Worm (Caenorhabditis elegans): ENCODE results near the gene srsx-35.
A peak's percentile ranks its signal among the peaks of the same experiment; 100 is the strongest.

Gene srsx-35

ce11 chrV:20670625-20671024 is 10.6 kb upstream of the srsx-35 start:
- TF ChIP-seq nfya-1 (tag; optimal IDR thresholded peaks at IDR 0.05; ENCODE audit: insufficient read depth) (no peak), nhr-76 (tag; optimal IDR thresholded peaks at IDR 0.05) (no peak), ceh-16 (tag; optimal IDR thresholded peaks at IDR 0.05) (no peak), mml-1 (tag; optimal IDR thresholded peaks at IDR 0.05) (no peak), lin-15B (tag; optimal IDR thresholded peaks at IDR 0.05) (no peak), nhr-43 (tag; optimal IDR thresholded peaks at IDR 0.05; ENCODE audit: poor library complexity, severe bottlenecking) (no peak), egl-5 (tag; optimal IDR thresholded peaks at IDR 0.05) (no peak), ztf-11 (tag; optimal IDR thresholded peaks at IDR 0.05) (no peak), nhr-77 (tag; optimal IDR thresholded peaks at IDR 0.05) (no peak), ceh-9 (tag; optimal IDR thresholded peaks at IDR 0.05) (no peak), ZK546.5 (tag; optimal IDR thresholded peaks at IDR 0.05) (no peak), egl-27 (tag; optimal IDR thresholded peaks at IDR 0.05) (no peak)

- TF ChIP-seq mml-1 (tag; optimal IDR thresholded peaks at IDR 0.05) (no peak), jun-1 (tag; optimal IDR thresholded peaks at IDR 0.05) (no peak), nhr-43 (tag; optimal IDR thresholded peaks at IDR 0.05; ENCODE audit: poor library complexity, severe bottlenecking) (no peak)
Observed at ce11 chrV:20680189-20680588, 1.0 kb upstream of the srsx-35 start.

DNA sequence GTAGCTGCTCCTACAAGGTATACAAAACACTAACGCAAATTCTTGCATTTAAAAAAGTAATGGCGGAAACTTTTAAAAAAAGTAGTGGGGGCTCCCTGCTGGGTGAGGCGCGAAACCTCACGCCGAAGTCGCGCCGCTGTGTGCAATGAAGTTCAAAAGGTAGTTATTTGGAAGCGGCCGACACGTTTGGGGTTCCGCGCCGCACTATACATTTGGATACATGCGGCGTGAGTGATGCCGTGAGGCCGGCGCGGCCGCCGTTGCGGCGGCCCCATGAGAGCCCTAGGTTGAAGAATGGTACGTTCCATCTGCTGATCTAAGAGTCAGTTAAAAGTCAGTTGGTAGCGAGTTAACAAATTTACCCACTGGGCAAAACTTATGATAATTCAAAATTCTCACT is 604 bp downstream of the srsx-35 start:
- TF ChIP-seq snpc-4 (tag; optimal IDR thresholded peaks at IDR 0.05) = peak; percentile 2
- no peak for TF ChIP-seq ZK546.5 (tag; optimal IDR thresholded peaks at IDR 0.05)

- TF ChIP-seq jun-1 (tag; optimal IDR thresholded peaks at IDR 0.05) (no peak), ceh-9 (tag; optimal IDR thresholded peaks at IDR 0.05) (no peak), lin-15B (tag; optimal IDR thresholded peaks at IDR 0.05) (no peak), ceh-28 (tag; optimal IDR thresholded peaks at IDR 0.05) (no peak), daf-12 (tag; optimal IDR thresholded peaks at IDR 0.05) (no peak), nfya-1 (tag; optimal IDR thresholded peaks at IDR 0.05; ENCODE audit: insufficient read depth) (no peak), fkh-10 (GFP tag; optimal IDR thresholded peaks at IDR 0.05) (no peak), ztf-4 (tag; optimal IDR thresholded peaks at IDR 0.05) (no peak)
Observed at ce11 chrV:20682309-20682708, 1.1 kb downstream of the srsx-35 start.

DNA sequence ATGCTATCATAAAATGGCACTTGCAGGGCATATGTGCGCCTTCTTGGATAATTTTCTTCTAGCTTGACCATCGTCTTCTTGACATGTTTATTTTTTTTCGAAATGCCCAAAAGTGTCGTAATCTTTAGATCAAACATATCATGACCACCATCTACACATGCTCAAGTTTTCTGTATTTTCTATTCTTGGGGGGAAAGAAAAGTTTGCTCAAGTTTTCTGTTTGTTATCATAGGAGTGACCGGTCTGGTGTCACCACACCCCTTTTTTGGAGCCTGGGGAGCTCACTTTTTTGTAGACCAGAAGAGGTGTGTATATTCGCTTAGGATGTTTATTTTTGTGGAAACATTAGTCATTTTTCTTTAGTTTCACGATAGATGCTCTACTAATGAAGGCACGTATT is 4.2 kb downstream of the srsx-35 start, which contains the start of gene klf-2:
TSS of gene klf-2 (plus strand) at position 301 of the 400 bp plus-strand sequence.
- TF ChIP-seq egl-27 (tag; optimal IDR thresholded peaks at IDR 0.05) = no peak
- no peak for TF ChIP-seq ztf-11 (tag; optimal IDR thresholded peaks at IDR 0.05)
- TF ChIP-seq fkh-2 (tag; optimal IDR thresholded peaks at IDR 0.05) = no peak
- no peak for TF ChIP-seq egl-5 (tag; optimal IDR thresholded peaks at IDR 0.05)
- no peak for TF ChIP-seq daf-12 (tag; optimal IDR thresholded peaks at IDR 0.05)
- no peak for TF ChIP-seq ceh-16 (tag; optimal IDR thresholded peaks at IDR 0.05)
- no peak for TF ChIP-seq mml-1 (tag; optimal IDR thresholded peaks at IDR 0.05)
- TF ChIP-seq snpc-4 (tag; optimal IDR thresholded peaks at IDR 0.05) = no peak
- no peak for TF ChIP-seq R02D3.7 (tag; optimal IDR thresholded peaks at IDR 0.05)
- TF ChIP-seq lin-39 (tag; optimal IDR thresholded peaks at IDR 0.05) = no peak
- no peak for TF ChIP-seq lsy-12 (tag; optimal IDR thresholded peaks at IDR 0.05)
- no peak for TF ChIP-seq sea-2 (GFP tag; optimal IDR thresholded peaks at IDR 0.05)
- TF ChIP-seq nhr-67 (tag; optimal IDR thresholded peaks at IDR 0.05) = no peak

DNA sequence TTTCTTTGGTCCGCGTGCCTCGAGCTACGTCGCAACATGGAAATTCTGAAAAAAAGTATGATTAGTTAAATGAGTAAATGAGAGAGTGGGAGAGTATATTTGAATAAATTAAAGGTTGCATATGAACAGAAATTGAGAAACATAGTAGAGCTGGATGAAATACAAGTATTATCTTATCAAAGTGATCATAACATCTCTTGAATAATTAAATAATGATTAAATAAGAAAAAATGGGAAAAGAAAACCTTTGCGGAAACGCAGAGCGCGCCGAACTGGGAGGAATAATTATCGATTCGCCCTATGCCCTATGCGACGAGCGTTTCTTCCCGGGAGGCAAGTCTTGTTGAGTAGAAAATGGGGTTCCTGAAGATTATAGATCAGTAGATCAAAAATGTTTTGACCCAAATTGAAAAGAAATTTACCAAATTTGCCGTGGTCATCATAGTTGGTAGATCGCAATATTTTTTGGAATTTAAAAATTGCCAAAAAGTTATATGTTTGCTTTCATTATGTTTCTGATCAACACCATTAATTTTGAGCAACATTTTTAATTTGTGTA is 8.3 kb downstream of the srsx-35 start, which contains the start of gene F53F8.3:
TSS of gene F53F8.3 (minus strand) at position 51 of the 559 bp plus-strand sequence.
- no peak for TF ChIP-seq unc-39 (tag; optimal IDR thresholded peaks at IDR 0.05)
- no peak for TF ChIP-seq elt-3 (tag; optimal IDR thresholded peaks at IDR 0.05)
- TF ChIP-seq ceh-28 (tag; optimal IDR thresholded peaks at IDR 0.05) = no peak

- TF ChIP-seq snpc-4 (tag; optimal IDR thresholded peaks at IDR 0.05) (no peak), eor-1 (tag; optimal IDR thresholded peaks at IDR 0.05) (no peak), mdl-1 (tag; optimal IDR thresholded peaks at IDR 0.05) (no peak), nhr-76 (tag; optimal IDR thresholded peaks at IDR 0.05) (no peak), zag-1 (tag; optimal IDR thresholded peaks at IDR 0.05) (no peak), ama-1 (optimal IDR thresholded peaks at IDR 0.05) (no peak), lsy-12 (tag; optimal IDR thresholded peaks at IDR 0.05) (no peak), fos-1 (tag; optimal IDR thresholded peaks at IDR 0.05) (no peak), unc-62 (GFP tag; optimal IDR thresholded peaks at IDR 0.05) (no peak), ceh-82 (tag; optimal IDR thresholded peaks at IDR 0.05) (no peak), nhr-77 (tag; optimal IDR thresholded peaks at IDR 0.05) (no peak), aly-2 (tag; optimal IDR thresholded peaks at IDR 0.05) (no peak), tbx-2 (tag; optimal IDR thresholded peaks at IDR 0.05) (no peak), ztf-11 (tag; optimal IDR thresholded peaks at IDR 0.05) (no peak), elt-1 (tag; optimal IDR thresholded peaks at IDR 0.05) (no peak), egl-5 (tag; optimal IDR thresholded peaks at IDR 0.05) (no peak)
Observed at ce11 chrV:20691585-20691984, 10.4 kb downstream of the srsx-35 start, which contains the start of gene F53F8.4. Gene F53F8.4, minus strand, starts transcription at chrV:20691685.

Measured in whole organism, L3 larva.